Worm (Caenorhabditis elegans) whole organism, late embryonic: ENCODE data around the gene str-173.

Experiments
- ceh-30 ChIP-seq: fragments of 150-350 bp; optimal IDR thresholded peaks from 2 replicates; lab custom pipeline; 2014; ENCODE audit warnings: missing biosample characterization, missing genetic modification characterization
- fax-1 ChIP-seq: sonication (generic microtip); optimal IDR thresholded peaks from 2 replicates; lab custom pipeline; 2016; ENCODE audit warnings: missing genotype, missing genetic modification characterization, missing compliant biosample characterization
- hlh-30 ChIP-seq: sonication (generic microtip); optimal IDR thresholded peaks from 2 replicates; lab custom pipeline; 2017; ENCODE audit warnings: antibody characterized with exemption, missing genetic modification characterization, missing compliant biosample characterization; ENCODE audit not compliant: insufficient read depth
- lim-6 ChIP-seq: sonication (generic microtip); optimal IDR thresholded peaks from 2 replicates; lab custom pipeline; 2016; ENCODE audit warnings: missing genetic modification characterization, missing compliant biosample characterization
- nhr-11 ChIP-seq: fragments of 150-350 bp; optimal IDR thresholded peaks from 2 replicates; lab custom pipeline; 2014; ENCODE audit warnings: missing biosample characterization, missing genetic modification characterization
- pqm-1 ChIP-seq: sonication (generic microtip); optimal IDR thresholded peaks from 2 replicates; lab custom pipeline; 2016; ENCODE audit warnings: missing genetic modification characterization, missing compliant biosample characterization
- sdc-2 ChIP-seq: sonication (generic microtip); optimal IDR thresholded peaks from 2 replicates; lab custom pipeline; 2016; ENCODE audit warnings: missing genotype, missing genetic modification characterization, missing compliant biosample characterization
- sox-2 ChIP-seq: fragments of 200-800 bp; sonication (Bioruptor generic); IDR thresholded peaks from 2 replicates; pipeline ENCODE4 v1.3.6; 2022; ENCODE audit warnings: missing genetic modification reagents, missing genetic modification characterization, missing compliant biosample characterization
- unc-42 ChIP-seq: sonication (generic microtip); optimal IDR thresholded peaks from 2 replicates; lab custom pipeline; 2016; ENCODE audit warnings: missing genotype, missing genetic modification characterization, missing compliant biosample characterization
- unc-55 ChIP-seq: sonication (generic microtip); optimal IDR thresholded peaks from 2 replicates; lab custom pipeline; 2017; ENCODE audit warnings: missing biosample characterization, missing genetic modification reagents, missing genetic modification characterization
- unc-86 ChIP-seq: sonication (generic microtip); optimal IDR thresholded peaks from 2 replicates; lab custom pipeline; 2016; ENCODE audit warnings: missing genetic modification characterization, missing compliant biosample characterization

ce11 chrIV:4905645-4906135 lies 44.1 kb downstream of the str-173 start, which contains the start of gene T08B6.4:
- TF ChIP-seq pqm-1 (no peak), lim-6 (tag; lab: Kevin White, UChicago) (no peak), nhr-11 (no peak), sox-2 (GFP tag; lab: Robert Waterston, UW) (no peak), unc-42 (no peak), hlh-30 (no peak), fax-1 (no peak), unc-55 (no peak), unc-86 (no peak), sdc-2 (no peak), ceh-30 (tag; lab: Kevin White, UChicago) (no peak)
